Worm (Caenorhabditis elegans) whole organism, mixed stage, embryonic: Measurements from ENCODE around the gene F20B6.10.
A peak's percentile ranks its signal among the peaks of the same experiment; 100 is the strongest.

Experiments
- M03D4.4 ChIP-seq: sonication (generic microtip); optimal IDR thresholded peaks from 2 replicates; lab custom pipeline; 2017; ENCODE audit warnings: mild to moderate bottlenecking, missing genetic modification characterization, missing compliant biosample characterization
- hlh-1 ChIP-seq: fragments of 150-350 bp; optimal IDR thresholded peaks from 2 replicates; lab custom pipeline; 2014; ENCODE audit warnings: missing biosample characterization, missing genetic modification reagents, missing genetic modification characterization
- mab-5 ChIP-seq: fragments of 150-350 bp; optimal IDR thresholded peaks from 2 replicates; lab custom pipeline; 2014; ENCODE audit warnings: missing biosample characterization, missing genetic modification characterization
- nhr-237 ChIP-seq: fragments of 150-350 bp; optimal IDR thresholded peaks from 2 replicates; lab custom pipeline; 2014; ENCODE audit warnings: missing biosample characterization, missing genetic modification characterization
- nhr-28 ChIP-seq: fragments of 150-350 bp; optimal IDR thresholded peaks from 2 replicates; lab custom pipeline; 2014; ENCODE audit warnings: missing biosample characterization, missing genetic modification characterization
- pha-4 ChIP-seq: fragments of 150-350 bp; optimal IDR thresholded peaks from 2 replicates; lab custom pipeline; 2018; ENCODE audit warnings: missing biosample characterization, missing genetic modification reagents, missing genetic modification characterization
- snpc-4 ChIP-seq: fragments of 150-350 bp; optimal IDR thresholded peaks from 2 replicates; lab custom pipeline; 2014; ENCODE audit warnings: missing biosample characterization, missing genetic modification characterization
- sptf-1 ChIP-seq: sonication (generic microtip); optimal IDR thresholded peaks from 2 replicates; lab custom pipeline; 2017; ENCODE audit warnings: mild to moderate bottlenecking, missing genetic modification characterization, moderate library complexity, missing compliant biosample characterization
- unc-120 ChIP-seq: sonication (generic microtip); optimal IDR thresholded peaks from 2 replicates; lab custom pipeline; 2017; ENCODE audit warnings: missing genetic modification characterization, missing compliant biosample characterization; ENCODE audit not compliant: poor library complexity, severe bottlenecking
- unc-62 ChIP-seq: fragments of 150-350 bp; optimal IDR thresholded peaks from 2 replicates; lab custom pipeline; 2014; ENCODE audit warnings: missing biosample characterization, missing genetic modification reagents, missing genetic modification characterization
- ztf-11 ChIP-seq: fragments of 150-350 bp; optimal IDR thresholded peaks from 2 replicates; lab custom pipeline; 2014; ENCODE audit warnings: missing biosample characterization, missing genetic modification characterization

DNA sequence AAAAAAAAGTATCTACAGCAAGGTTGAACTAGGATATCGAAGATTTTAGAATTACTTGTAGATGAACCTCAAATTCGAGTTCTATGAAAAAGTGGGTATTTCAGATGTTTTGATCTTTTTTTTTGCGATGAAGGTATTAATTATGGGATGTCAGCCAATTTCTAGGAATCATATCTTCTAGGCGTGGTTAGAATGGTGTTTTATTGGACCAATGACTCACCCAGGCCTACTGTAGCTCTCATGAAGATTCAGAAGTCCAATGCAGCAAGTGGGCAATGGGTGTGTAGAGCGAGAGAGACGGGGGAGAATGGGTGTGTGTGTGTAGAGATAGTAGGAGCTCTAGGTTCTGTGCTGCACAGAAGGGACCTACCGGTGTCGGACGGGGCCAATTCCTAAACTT, 5.2 kb upstream of the F20B6.10 start:
- TF ChIP-seq ztf-11 (tag; lab: Kevin White, UChicago) (no peak), nhr-237 (tag; lab: Kevin White, UChicago) (no peak), snpc-4 (tag; lab: Kevin White, UChicago) (no peak), hlh-1 (tag; lab: Kevin White, UChicago) (no peak), nhr-28 (no peak), M03D4.4 (tag; lab: Kevin White, UChicago) (no peak), pha-4 (tag; lab: Kevin White, UChicago) (no peak), unc-120 (tag; lab: Kevin White, UChicago) (peak; percentile 20), mab-5 (no peak), sptf-1 (no peak), unc-62 (GFP tag; lab: Kevin White, UChicago) (no peak)
